Fruit fly (Drosophila melanogaster): ENCODE results near the gene CG15545.

The CG15545 gene

dm6 chr3R:30887711-30888549 lies 15.8 kb upstream of the CG15545 start (continued):
- TF ChIP-seq CG12236 (GFP tag; optimal IDR thresholded peaks at IDR 0.05) (no peak), Elba2 (GFP tag; optimal IDR thresholded peaks at IDR 0.05) (no peak), CG6689 (GFP tag; IDR thresholded peaks at IDR 0.05) (peak; percentile 66), CG15696 (tag; optimal IDR thresholded peaks at IDR 0.05) (peak; percentile 46), trem (tag; optimal IDR thresholded peaks at IDR 0.05) (peak; percentile 0), CG10565 (GFP tag; optimal IDR thresholded peaks at IDR 0.05) (no peak), wek (GFP tag; optimal IDR thresholded peaks at IDR 0.05) (peak; percentile 34), kah (GFP tag; optimal IDR thresholded peaks at IDR 0.05) (peak; percentile 11), emc (GFP tag; optimal IDR thresholded peaks at IDR 0.05) (peak; percentile 24), kni (GFP tag; optimal IDR thresholded peaks at IDR 0.05) (no peak), pum (GFP tag; optimal IDR thresholded peaks at IDR 0.05) (peak; percentile 52), Sry-δ (GFP tag; optimal IDR thresholded peaks at IDR 0.05) (peak; percentile 23), NK7.1 (GFP tag; optimal IDR thresholded peaks at IDR 0.05) (peak; percentile 7), dpn (GFP tag; optimal IDR thresholded peaks at IDR 0.05) (peak; percentile 62 to 71), bowl (GFP tag; IDR thresholded peaks at IDR 0.05) (0 out of 2 replicates have a peak, but pooled peaks have one; percentile 18), Doc2 (GFP tag; IDR thresholded peaks at IDR 0.05) (no peak), NfI (GFP tag; optimal IDR thresholded peaks at IDR 0.05) (peak; percentile 69), CG12659 (GFP tag; optimal IDR thresholded peaks at IDR 0.05) (peak; percentile 45), Vsx1 (GFP tag; optimal IDR thresholded peaks at IDR 0.05) (no peak), hth (optimal IDR thresholded peaks at IDR 0.05) (no peak), CG4730 (GFP tag; IDR thresholded peaks at IDR 0.05) (peak; percentile 59), Hr78 (GFP tag; optimal IDR thresholded peaks at IDR 0.05) (no peak), TFAM (GFP tag; optimal IDR thresholded peaks at IDR 0.05) (no peak), CG4707 (GFP tag; optimal IDR thresholded peaks at IDR 0.05) (peak; percentile 38), ap (GFP tag; IDR thresholded peaks at IDR 0.05) (peak; percentile 52; the same call in 1 of the 2 replicates), corto (GFP tag; optimal IDR thresholded peaks at IDR 0.05) (peak; percentile 70), CG2199 (GFP tag; IDR thresholded peaks at IDR 0.05) (peak; percentile 44; the same call in 1 of the 3 replicates), ranshi (GFP tag; IDR thresholded peaks at IDR 0.05) (peak; percentile 75), CG13123 (GFP tag; optimal IDR thresholded peaks at IDR 0.05) (peak; percentile 27), NFAT (GFP tag; IDR thresholded peaks at IDR 0.05) (peak; percentile 61), Hand (GFP tag; optimal IDR thresholded peaks at IDR 0.05) (no peak), twi (tag; optimal IDR thresholded peaks at IDR 0.05) (no peak), CG16779 (GFP tag; IDR thresholded peaks at IDR 0.05) (0 out of 2 replicates have a peak, but pooled peaks have one; percentile 32), CG1233 (GFP tag; optimal IDR thresholded peaks at IDR 0.05) (peak; percentile 28), Ptx1 (GFP tag; IDR thresholded peaks at IDR 0.05) (peak; percentile 92), MTF-1 (GFP tag; optimal IDR thresholded peaks at IDR 0.05; ENCODE audit: borderline replicate concordance) (no peak), vvl (GFP tag; IDR thresholded peaks at IDR 0.05) (peak; percentile 78), pzg (GFP tag; optimal IDR thresholded peaks at IDR 0.05) (no peak), crc (GFP tag; optimal IDR thresholded peaks at IDR 0.05) (peak; percentile 71), ham (GFP tag; IDR thresholded peaks at IDR 0.05) (no peak), maf-S (GFP tag; optimal IDR thresholded peaks at IDR 0.05) (peak; percentile 38), hkb (optimal IDR thresholded peaks at IDR 0.05) (no peak), hkb (GFP tag; IDR thresholded peaks at IDR 0.05) (peak; percentile 74), dimm (GFP tag; IDR thresholded peaks at IDR 0.05) (0 out of 2 replicates have a peak, but pooled peaks have one; percentile 22), CG8944 (GFP tag; optimal IDR thresholded peaks at IDR 0.05) (peak; percentile 58), CG32772 (GFP tag; IDR thresholded peaks at IDR 0.05) (peak; percentile 56; the same call in 1 of the 2 replicates), lov (optimal IDR thresholded peaks at IDR 0.05) (no peak), lov (GFP tag; IDR thresholded peaks at IDR 0.05) (peak; percentile 71; the same call in 1 of the 3 replicates), ase (GFP tag; IDR thresholded peaks at IDR 0.05) (0 out of 3 replicates have a peak, but pooled peaks have one; percentile 29), Camta (GFP tag; optimal IDR thresholded peaks at IDR 0.05) (peak; percentile 49)
